Worm (Caenorhabditis elegans) whole organism, early embryonic: ENCODE data around the gene glb-12.

Experiments
- ama-1 ChIP-seq: fragments of 150-350 bp; optimal IDR thresholded peaks from 2 replicates; lab custom pipeline; 2014
- ceh-13 ChIP-seq: fragments of 200-800 bp; sonication (Bioruptor generic); optimal IDR thresholded peaks from 2 replicates; lab custom pipeline; 2018; ENCODE audit warnings: mild to moderate bottlenecking, missing genetic modification characterization, missing compliant biosample characterization
- ceh-36 ChIP-seq: sonication (generic microtip); optimal IDR thresholded peaks from 2 replicates; lab custom pipeline; 2016; ENCODE audit warnings: missing genetic modification characterization, inconsistent platforms, missing compliant biosample characterization
- ets-7 ChIP-seq: sonication (generic microtip); optimal IDR thresholded peaks from 2 replicates; lab custom pipeline; 2016; ENCODE audit warnings: missing genotype, missing genetic modification characterization, missing compliant biosample characterization
- sea-1 ChIP-seq: fragments of 200-800 bp; sonication (Bioruptor generic); conservative IDR thresholded peaks from 2 replicates; pipeline ENCODE4 v1.3.6; 2022; ENCODE audit warnings: missing genetic modification characterization, missing compliant biosample characterization
- tbx-37 ChIP-seq: fragments of 200-800 bp; sonication (Bioruptor generic); conservative IDR thresholded peaks from 2 replicates; pipeline ENCODE4 v1.3.6; 2022; ENCODE audit warnings: missing genetic modification reagents, missing genetic modification characterization, missing compliant biosample characterization
- tra-4 ChIP-seq: sonication (generic microtip); optimal IDR thresholded peaks from 2 replicates; lab custom pipeline; 2017; ENCODE audit warnings: missing genetic modification characterization, missing compliant biosample characterization

- TF ChIP-seq tbx-37 (GFP tag; lab: Robert Waterston, UW) (no peak), ama-1 (lab: Kevin White, UChicago) (no peak), ets-7 (tag; lab: Kevin White, UChicago) (no peak), sea-1 (GFP tag; lab: Robert Waterston, UW) (no peak), tra-4 (no peak), ceh-13 (GFP tag; lab: Kevin White, UChicago) (no peak), ceh-36 (tag; lab: Kevin White, UChicago) (no peak)
Measured at ce11 chrII:10765238-10765637, 33.8 kb upstream of the glb-12 start.
